Worm (Caenorhabditis elegans) whole organism, midembryonic: ENCODE measurements around the gene gpa-9.

ENCODE experiments used
- T22C8.4 ChIP-seq: fragments of 200-800 bp; sonication (Bioruptor generic); IDR thresholded peaks from 2 replicates; pipeline ENCODE4 v1.3.6; 2022; ENCODE audit warnings: missing genetic modification characterization, missing compliant biosample characterization
- cog-1 ChIP-seq: sonication (generic microtip); optimal IDR thresholded peaks from 2 replicates; lab custom pipeline; 2016; ENCODE audit warnings: missing genetic modification characterization, missing compliant biosample characterization
- flt-1 ChIP-seq: fragments of 200-800 bp; sonication (Bioruptor generic); IDR thresholded peaks from 2 replicates; pipeline ENCODE4 v1.3.6; 2022; ENCODE audit warnings: missing genetic modification characterization, missing compliant biosample characterization
- klf-2 ChIP-seq: fragments of 200-800 bp; sonication (Bioruptor generic); conservative IDR thresholded peaks from 2 replicates; pipeline ENCODE4 v1.3.6; 2022; ENCODE audit warnings: missing genetic modification reagents, missing genetic modification characterization, missing compliant biosample characterization
- med-1 ChIP-seq: sonication (generic microtip); optimal IDR thresholded peaks from 2 replicates; lab custom pipeline; 2017; ENCODE audit warnings: missing genetic modification characterization, mild to moderate bottlenecking, missing compliant biosample characterization, antibody characterized with exemption, missing genetic modification reagents; ENCODE audit not compliant: insufficient read depth
- ref-1 ChIP-seq: fragments of 200-800 bp; sonication (Bioruptor generic); conservative IDR thresholded peaks from 2 replicates; pipeline ENCODE4 v1.3.6; 2022; ENCODE audit warnings: missing genetic modification reagents, missing genetic modification characterization, missing compliant biosample characterization
- tab-1 ChIP-seq: fragments of 200-800 bp; sonication (Bioruptor generic); IDR thresholded peaks from 2 replicates; pipeline ENCODE4 v1.3.6; 2022; ENCODE audit warnings: missing genetic modification characterization, missing compliant biosample characterization
- ztf-23 ChIP-seq: fragments of 200-800 bp; sonication (Bioruptor generic); IDR thresholded peaks from 2 replicates; pipeline ENCODE4 v1.3.6; 2022; ENCODE audit warnings: missing genetic modification reagents, missing genetic modification characterization, missing compliant biosample characterization
- ztf-29 ChIP-seq: fragments of 200-800 bp; sonication (Bioruptor generic); IDR thresholded peaks from 2 replicates; pipeline ENCODE4 v1.3.6; 2022; ENCODE audit warnings: missing genetic modification reagents, missing genetic modification characterization, missing compliant biosample characterization

Gene gpa-9

DNA sequence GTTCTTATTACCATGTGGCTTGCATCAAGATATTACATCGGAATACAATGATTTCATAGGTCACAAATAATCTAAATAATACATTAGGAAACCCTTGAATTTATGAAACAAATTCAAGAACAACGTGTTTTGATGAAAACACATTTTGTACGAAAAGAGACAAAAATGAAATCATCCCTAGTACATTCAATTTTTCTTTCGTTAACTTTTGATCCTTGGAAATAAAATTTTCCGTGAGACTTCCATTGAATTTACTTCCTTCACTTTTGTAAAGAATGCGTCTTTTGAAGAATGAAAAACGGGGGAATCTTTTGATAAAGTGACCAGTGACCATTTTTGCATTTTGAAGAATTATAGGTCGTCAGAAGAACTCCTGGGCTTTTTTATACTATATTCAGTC, 24.6 kb upstream of the gpa-9 start:
- TF ChIP-seq ref-1 (GFP tag; lab: Robert Waterston, UW) (no peak), cog-1 (no peak), T22C8.4 (GFP tag; lab: Robert Waterston, UW) (no peak), klf-2 (GFP tag; lab: Robert Waterston, UW) (no peak), flt-1 (GFP tag; lab: Robert Waterston, UW) (no peak), ztf-23 (GFP tag; lab: Robert Waterston, UW) (no peak), tab-1 (GFP tag; lab: Robert Waterston, UW) (no peak), med-1 (no peak), ztf-29 (GFP tag; lab: Robert Waterston, UW) (no peak)

DNA sequence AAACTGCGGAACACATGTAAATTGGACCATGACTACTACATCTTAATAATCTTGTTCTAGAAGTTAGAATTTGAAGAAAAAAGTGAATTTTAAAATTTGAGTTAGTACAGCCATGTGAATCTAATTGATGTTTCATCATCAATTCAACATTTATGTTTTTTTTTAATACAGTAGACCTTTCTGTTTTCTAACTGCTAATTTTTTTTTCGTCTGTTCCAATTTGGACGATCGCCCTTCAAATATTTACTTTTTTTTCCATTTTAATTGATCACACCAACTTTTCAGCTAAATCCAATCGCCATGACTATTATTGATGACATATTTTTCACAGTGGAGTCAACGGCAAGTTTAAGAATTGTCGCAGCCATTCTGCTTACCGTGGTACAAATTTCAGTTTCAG, 21.5 kb upstream of the gpa-9 start, which contains the start of gene srx-116:
TSS of gene srx-116 (plus strand) at position 301 of the 400 bp plus-strand sequence.
- TF ChIP-seq cog-1 (no peak), klf-2 (GFP tag; lab: Robert Waterston, UW) (no peak), flt-1 (GFP tag; lab: Robert Waterston, UW) (no peak), T22C8.4 (GFP tag; lab: Robert Waterston, UW) (no peak), med-1 (no peak), ref-1 (GFP tag; lab: Robert Waterston, UW) (no peak), ztf-23 (GFP tag; lab: Robert Waterston, UW) (no peak), tab-1 (GFP tag; lab: Robert Waterston, UW) (no peak), ztf-29 (GFP tag; lab: Robert Waterston, UW) (no peak)

DNA sequence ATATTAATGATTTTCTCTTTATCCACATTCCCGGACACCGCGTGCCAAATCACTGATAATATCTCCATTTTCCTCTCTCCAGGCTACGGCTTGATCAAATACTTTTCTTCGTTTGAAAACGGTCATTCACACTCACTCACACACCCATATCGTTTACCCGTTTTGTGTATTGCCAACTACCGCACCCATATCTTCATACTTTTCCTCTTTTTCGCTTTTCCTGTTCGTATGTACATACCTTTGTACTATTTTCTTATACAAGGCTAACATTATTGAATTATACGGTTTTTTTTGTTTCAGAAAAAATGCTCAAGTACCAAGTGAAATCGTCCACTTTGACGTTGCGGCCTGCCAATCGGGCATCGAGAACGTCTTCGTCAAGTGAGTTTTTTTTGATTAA, 18.8 kb upstream of the gpa-9 start, which contains the start of gene W05B10.4:
TSS of gene W05B10.4 (plus strand) at position 301 of the 400 bp plus-strand sequence.
- TF ChIP-seq tab-1 (GFP tag; lab: Robert Waterston, UW) (no peak), cog-1 (no peak), klf-2 (GFP tag; lab: Robert Waterston, UW) (no peak), ref-1 (GFP tag; lab: Robert Waterston, UW) (no peak), T22C8.4 (GFP tag; lab: Robert Waterston, UW) (no peak), flt-1 (GFP tag; lab: Robert Waterston, UW) (no peak), med-1 (no peak), ztf-29 (GFP tag; lab: Robert Waterston, UW) (no peak), ztf-23 (GFP tag; lab: Robert Waterston, UW) (no peak)

DNA sequence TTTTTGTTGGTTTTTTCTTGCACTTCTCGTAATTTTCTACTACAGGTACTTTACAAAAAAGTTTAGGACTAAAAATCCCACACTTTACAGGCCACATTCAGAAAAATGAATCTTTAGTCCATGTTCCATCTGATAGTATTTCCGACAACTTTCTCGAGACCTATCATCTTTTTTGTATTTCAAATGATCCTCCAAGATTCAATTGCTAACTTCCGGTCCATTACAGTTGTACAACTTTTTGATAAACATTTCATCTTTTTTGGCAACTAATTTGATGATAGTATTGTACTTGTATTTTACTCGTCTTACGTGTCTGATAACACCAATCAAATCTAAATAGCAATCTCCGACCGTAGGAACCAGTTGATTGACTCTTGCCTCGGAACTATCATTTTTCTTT, 18.3 kb upstream of the gpa-9 start:
- TF ChIP-seq klf-2 (GFP tag; lab: Robert Waterston, UW) (no peak), tab-1 (GFP tag; lab: Robert Waterston, UW) (no peak), flt-1 (GFP tag; lab: Robert Waterston, UW) (no peak), ref-1 (GFP tag; lab: Robert Waterston, UW) (no peak), med-1 (no peak), T22C8.4 (GFP tag; lab: Robert Waterston, UW) (no peak), cog-1 (no peak), ztf-23 (GFP tag; lab: Robert Waterston, UW) (no peak), ztf-29 (GFP tag; lab: Robert Waterston, UW) (no peak)

DNA sequence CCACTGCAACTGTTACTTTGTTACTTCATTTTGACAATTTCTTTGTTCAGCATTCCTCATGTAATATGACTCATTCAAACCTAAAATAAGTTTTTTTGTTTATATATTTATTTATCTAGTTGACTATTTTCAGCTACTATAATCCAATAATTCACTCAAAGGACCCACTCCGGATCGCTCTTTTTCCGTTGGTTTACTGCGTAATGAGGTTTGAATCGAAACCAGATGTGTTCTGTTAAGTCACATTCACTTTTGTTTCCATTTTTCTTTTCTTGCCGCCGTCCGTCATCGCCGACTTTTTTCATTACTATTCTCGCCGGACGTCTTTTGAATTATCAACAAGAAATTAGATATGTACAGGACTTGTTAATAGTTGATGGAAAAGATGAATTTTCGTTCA, 14.3 kb upstream of the gpa-9 start:
- TF ChIP-seq ref-1 (GFP tag; lab: Robert Waterston, UW) = no peak
- TF ChIP-seq ztf-23 (GFP tag; lab: Robert Waterston, UW) = no peak
- no peak for TF ChIP-seq med-1
- no peak for TF ChIP-seq cog-1
- no peak for TF ChIP-seq klf-2 (GFP tag; lab: Robert Waterston, UW)
- TF ChIP-seq ztf-29 (GFP tag; lab: Robert Waterston, UW) = no peak
- no peak for TF ChIP-seq tab-1 (GFP tag; lab: Robert Waterston, UW)
- TF ChIP-seq T22C8.4 (GFP tag; lab: Robert Waterston, UW) = no peak
- TF ChIP-seq flt-1 (GFP tag; lab: Robert Waterston, UW) = no peak

DNA sequence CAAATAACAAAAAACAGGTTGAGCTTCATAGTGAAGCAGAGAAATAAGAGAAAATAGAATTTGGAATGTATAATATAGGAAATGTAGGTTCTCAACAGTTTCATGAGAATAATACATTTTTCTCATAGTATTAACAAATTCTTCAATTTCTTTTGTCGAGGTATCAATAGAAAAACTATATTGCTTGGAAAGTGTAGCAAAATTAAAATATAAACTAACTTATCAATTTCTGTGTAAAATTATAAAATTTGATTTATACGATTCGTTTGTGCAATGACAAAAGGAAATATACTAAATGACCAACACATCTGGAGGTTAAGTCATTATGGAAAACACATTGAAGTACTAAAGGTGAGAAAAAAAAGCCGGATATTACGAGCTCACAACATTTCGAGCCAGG, 12.5 kb upstream of the gpa-9 start, which contains the start of gene W05B10.3:
TSS of gene W05B10.3 (minus strand) at position 101 of the 400 bp plus-strand sequence.
- no peak for TF ChIP-seq cog-1
- TF ChIP-seq flt-1 (GFP tag; lab: Robert Waterston, UW) = no peak
- TF ChIP-seq ztf-23 (GFP tag; lab: Robert Waterston, UW) = no peak
- no peak for TF ChIP-seq ztf-29 (GFP tag; lab: Robert Waterston, UW)
- no peak for TF ChIP-seq ref-1 (GFP tag; lab: Robert Waterston, UW)
- TF ChIP-seq klf-2 (GFP tag; lab: Robert Waterston, UW) = no peak
- TF ChIP-seq tab-1 (GFP tag; lab: Robert Waterston, UW) = no peak
- no peak for TF ChIP-seq med-1
- TF ChIP-seq T22C8.4 (GFP tag; lab: Robert Waterston, UW) = no peak

DNA sequence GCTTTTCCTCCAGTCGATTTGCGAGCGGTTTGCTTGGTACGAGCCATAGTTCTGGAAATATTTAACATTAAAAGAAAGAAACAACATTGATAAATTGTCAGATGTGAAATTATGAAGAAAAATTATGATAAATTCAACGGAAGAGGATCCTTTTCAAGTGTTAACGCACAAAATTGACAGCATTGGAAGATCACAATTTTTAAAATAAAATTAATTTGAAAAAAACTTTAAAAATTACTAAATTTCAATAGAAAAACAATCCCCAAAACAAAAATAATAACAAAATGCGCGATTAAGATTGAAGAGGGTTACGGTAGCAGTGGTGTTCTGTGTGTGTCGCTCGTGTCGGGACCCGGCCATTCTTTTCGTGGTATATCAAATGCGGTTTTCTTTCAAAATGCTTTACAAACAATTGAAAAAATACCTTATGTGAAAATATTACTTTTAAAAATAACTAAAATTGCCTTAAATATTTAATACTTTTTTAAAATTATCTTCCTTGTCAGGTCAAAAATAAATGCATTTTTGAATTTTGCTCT, 11.2 kb upstream of the gpa-9 start, which contains the start of gene his-74:
TSS of gene his-74 (minus strand) at position 51 of the 539 bp plus-strand sequence.
- no peak for TF ChIP-seq ref-1 (GFP tag; lab: Robert Waterston, UW)
- no peak for TF ChIP-seq tab-1 (GFP tag; lab: Robert Waterston, UW)
- no peak for TF ChIP-seq ztf-23 (GFP tag; lab: Robert Waterston, UW)
- no peak for TF ChIP-seq cog-1
- no peak for TF ChIP-seq med-1
- no peak for TF ChIP-seq ztf-29 (GFP tag; lab: Robert Waterston, UW)
- TF ChIP-seq flt-1 (GFP tag; lab: Robert Waterston, UW) = no peak
- TF ChIP-seq klf-2 (GFP tag; lab: Robert Waterston, UW) = no peak
- no peak for TF ChIP-seq T22C8.4 (GFP tag; lab: Robert Waterston, UW)

DNA sequence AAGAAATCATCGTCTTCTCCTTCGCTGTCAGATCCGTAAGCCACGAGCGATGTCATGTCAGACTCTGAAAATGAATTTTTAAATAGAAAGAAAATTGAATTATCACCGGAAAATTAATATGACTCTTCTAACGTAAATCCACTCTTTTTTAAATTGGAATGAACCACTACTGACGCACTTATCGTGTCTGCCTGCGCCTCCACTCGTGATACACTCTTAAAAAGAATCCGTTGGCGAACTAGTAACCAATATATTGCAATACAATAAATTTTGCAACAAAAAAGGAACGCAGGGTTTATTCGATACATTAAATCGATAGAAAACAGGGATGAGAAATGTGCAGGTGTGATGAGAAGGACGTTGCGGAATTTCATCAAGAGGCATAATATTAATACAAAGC, 10.3 kb upstream of the gpa-9 start, which contains the start of gene ccch-3:
TSS of gene ccch-3 (minus strand) at position 262 of the 400 bp plus-strand sequence.
- TF ChIP-seq klf-2 (GFP tag; lab: Robert Waterston, UW) = no peak
- no peak for TF ChIP-seq ztf-23 (GFP tag; lab: Robert Waterston, UW)
- no peak for TF ChIP-seq tab-1 (GFP tag; lab: Robert Waterston, UW)

DNA sequence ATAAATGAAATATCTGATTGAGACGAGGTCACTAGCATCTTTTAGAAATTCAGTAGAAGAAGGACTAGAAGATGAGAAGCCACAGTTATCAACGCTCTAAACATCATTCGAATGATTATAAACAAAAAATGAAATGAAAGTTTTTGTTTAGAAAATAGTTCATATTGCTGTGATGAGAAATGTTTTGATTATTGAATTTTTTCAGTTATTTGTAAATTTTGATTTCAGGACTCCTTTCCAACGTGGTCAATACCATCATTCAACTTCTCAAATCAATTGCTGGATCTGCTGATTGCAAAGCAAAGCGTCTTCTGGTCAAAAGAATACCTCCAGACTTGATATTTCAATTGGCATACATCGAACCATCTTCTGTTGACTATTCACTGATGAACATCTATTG, 9.0 kb upstream of the gpa-9 start, which contains the start of gene W05B10.6:
TSS of gene W05B10.6 (minus strand) at position 101 of the 400 bp plus-strand sequence.
- no peak for TF ChIP-seq cog-1
- no peak for TF ChIP-seq T22C8.4 (GFP tag; lab: Robert Waterston, UW)
